Worm (Caenorhabditis elegans) whole organism, L1 larva: ENCODE results near the gene crn-7.
A peak's percentile ranks its signal among the peaks of the same experiment; 100 is the strongest.

ENCODE experiments used
- C34B4.2 ChIP-seq: sonication (generic microtip); optimal IDR thresholded peaks from 2 replicates; lab custom pipeline; 2017; ENCODE audit warnings: mild to moderate bottlenecking, missing genetic modification characterization, missing compliant biosample characterization
- ceh-90 ChIP-seq: sonication (generic microtip); optimal IDR thresholded peaks from 2 replicates; lab custom pipeline; 2016; ENCODE audit warnings: missing genetic modification characterization, missing compliant biosample characterization
- ces-1 ChIP-seq: fragments of 150-350 bp; optimal IDR thresholded peaks from 2 replicates; lab custom pipeline; 2014; ENCODE audit warnings: missing biosample characterization, missing genetic modification reagents, missing genetic modification characterization
- efl-1 ChIP-seq, 4 experiments: fragments of 150-350 bp; optimal IDR thresholded peaks in 3 of 4; peaks in 1 of 4; 1 replicate in 1 of 4; 2 replicates in 3 of 4; lab custom pipeline; 2014; ENCODE audit warnings: missing biosample characterization in 2 of 4, missing genetic modification characterization in 2 of 4, missing genetic modification reagents in 2 of 4
- elt-2 ChIP-seq: sonication (generic microtip); optimal IDR thresholded peaks from 2 replicates; lab custom pipeline; 2016; ENCODE audit warnings: missing genetic modification characterization, mild to moderate bottlenecking, inconsistent platforms, missing compliant biosample characterization, missing genetic modification reagents
- fkh-4 ChIP-seq: sonication (generic microtip); optimal IDR thresholded peaks from 2 replicates; lab custom pipeline; 2016; ENCODE audit warnings: missing compliant biosample characterization, missing genetic modification characterization, borderline replicate concordance
- hlh-4 ChIP-seq: sonication (generic microtip); optimal IDR thresholded peaks from 2 replicates; lab custom pipeline; 2016; ENCODE audit warnings: mild to moderate bottlenecking, missing genetic modification characterization, missing compliant biosample characterization
- lin-14 ChIP-seq: fragments of 200-800 bp; sonication (Bioruptor generic); optimal IDR thresholded peaks from 2 replicates; lab custom pipeline; 2018; ENCODE audit warnings: mild to moderate bottlenecking, missing genetic modification characterization, moderate library complexity, missing compliant biosample characterization
- lin-39 ChIP-seq: fragments of 150-350 bp; optimal IDR thresholded peaks from 2 replicates; lab custom pipeline; 2014; ENCODE audit warnings: missing biosample characterization, missing genetic modification reagents, missing genetic modification characterization
- nhr-28 ChIP-seq: fragments of 150-350 bp; optimal IDR thresholded peaks from 2 replicates; lab custom pipeline; 2014; ENCODE audit warnings: missing biosample characterization, missing genetic modification characterization
- nhr-71 ChIP-seq: sonication (generic microtip); optimal IDR thresholded peaks from 2 replicates; lab custom pipeline; 2016; ENCODE audit warnings: mild to moderate bottlenecking, missing genetic modification characterization, moderate library complexity, missing compliant biosample characterization
- snpc-4 ChIP-seq: fragments of 150-350 bp; optimal IDR thresholded peaks from 2 replicates; lab custom pipeline; 2014; ENCODE audit warnings: missing biosample characterization, missing genetic modification characterization
- tlp-1 ChIP-seq: fragments of 150-350 bp; optimal IDR thresholded peaks from 2 replicates; lab custom pipeline; 2014; ENCODE audit warnings: missing biosample characterization, missing genetic modification characterization
- xbp-1 ChIP-seq: sonication (generic microtip); optimal IDR thresholded peaks from 2 replicates; lab custom pipeline; 2016; ENCODE audit warnings: missing genetic modification characterization, missing compliant biosample characterization
- zag-1 ChIP-seq: fragments of 150-350 bp; optimal IDR thresholded peaks from 2 replicates; lab custom pipeline; 2014; ENCODE audit warnings: missing biosample characterization, missing genetic modification characterization
- zip-4 ChIP-seq: fragments of 200-800 bp; sonication (Bioruptor generic); optimal IDR thresholded peaks from 2 replicates; lab custom pipeline; 2018; ENCODE audit warnings: mild to moderate bottlenecking, missing genetic modification characterization, moderate library complexity, missing compliant biosample characterization

The crn-7 gene

DNA sequence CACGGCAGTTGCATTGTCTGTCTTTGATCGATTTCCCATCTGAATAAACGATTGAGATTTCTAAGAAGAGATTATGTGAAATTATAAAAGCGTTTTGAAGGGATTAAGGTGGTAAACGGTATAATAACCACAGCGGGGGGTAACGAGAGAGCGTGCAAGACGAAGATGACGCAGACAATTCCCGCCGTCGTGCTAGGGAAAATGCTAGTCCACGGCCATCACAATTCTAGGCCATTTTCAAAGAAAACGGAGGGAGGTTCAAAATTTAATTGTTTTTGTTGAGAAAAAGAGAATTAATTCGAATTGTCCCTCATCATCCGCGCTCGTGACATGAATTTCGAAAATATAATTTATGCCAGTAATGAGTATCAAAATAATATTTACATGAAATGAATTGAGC lies 50.8 kb downstream of the crn-7 start, which contains the start of gene F10E9.11 (continued):
- TF ChIP-seq lin-14 (GFP tag; lab: Kevin White, UChicago), result peak; percentile 85
- peak; percentile 85 for TF ChIP-seq xbp-1 (tag; lab: Kevin White, UChicago)
- peak; percentile 49 for TF ChIP-seq lin-39
- peak; percentile 93 for TF ChIP-seq nhr-71 (tag; lab: Kevin White, UChicago)

- TF ChIP-seq C34B4.2 (no peak), elt-2 (no peak), efl-1 (optimal IDR thresholded peaks at IDR 0.05; lab: Kevin White, UChicago) (no peak), efl-1 (GFP tag; optimal IDR thresholded peaks at IDR 0.05 in 1 of 2; lab: Kevin White, UChicago) (no peak), ces-1 (GFP tag; lab: Kevin White, UChicago) (no peak), tlp-1 (tag; lab: Kevin White, UChicago) (no peak), nhr-28 (tag; lab: Kevin White, UChicago) (no peak), fkh-4 (tag; lab: Kevin White, UChicago) (no peak), hlh-4 (no peak), snpc-4 (no peak), zip-4 (GFP tag; lab: Kevin White, UChicago) (no peak), xbp-1 (tag; lab: Kevin White, UChicago) (no peak), zag-1 (tag; lab: Kevin White, UChicago) (no peak), ceh-90 (no peak)
Observed at ce11 chrIII:8320183-8320582, 51.9 kb downstream of the crn-7 start, which contains the start of gene F10E9.10. Gene F10E9.10, minus strand, starts transcription at chrIII:8320283.
